Worm (Caenorhabditis elegans): Measurements from ENCODE around the gene srh-279.

The srh-279 gene

DNA sequence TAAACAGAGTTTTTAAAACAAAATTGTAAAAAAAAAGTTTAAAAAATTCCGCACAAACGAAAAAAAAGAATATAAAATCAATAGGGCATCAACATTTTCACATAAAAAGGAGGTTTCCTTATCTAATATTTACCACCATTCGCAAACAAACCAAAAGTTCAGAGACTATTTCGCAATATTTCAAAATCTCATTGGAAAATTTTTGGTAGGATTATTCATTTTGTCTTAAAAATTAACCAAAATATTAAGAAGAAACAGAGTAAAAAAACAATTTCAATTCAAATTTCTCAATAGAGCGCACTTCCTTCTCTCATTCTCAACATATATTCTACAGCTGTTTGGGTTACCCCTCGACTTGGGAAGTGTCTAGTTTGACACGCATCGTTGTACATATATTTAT, 32.1 kb upstream of the srh-279 start:
- TF ChIP-seq swsn-7 (tag; optimal IDR thresholded peaks at IDR 0.05) (no peak), lir-3 (tag; optimal IDR thresholded peaks at IDR 0.05; ENCODE audit: poor library complexity) (no peak), lsy-2 (tag; optimal IDR thresholded peaks at IDR 0.05) (no peak), ceh-88 (GFP tag; IDR thresholded peaks at IDR 0.05) (no peak), lin-35 (GFP tag; optimal IDR thresholded peaks at IDR 0.05) (no peak), ztf-4 (tag; optimal IDR thresholded peaks at IDR 0.05) (no peak), nhr-77 (tag; optimal IDR thresholded peaks at IDR 0.05) (no peak), zip-4 (GFP tag; optimal IDR thresholded peaks at IDR 0.05) (peak; percentile 79), egl-27 (tag; optimal IDR thresholded peaks at IDR 0.05) (no peak), nhr-85 (tag) (no peak), skn-1 (tag; optimal IDR thresholded peaks at IDR 0.05) (peak; percentile 2), dpl-1 (GFP tag; optimal IDR thresholded peaks at IDR 0.05) (no peak), nhr-71 (tag; optimal IDR thresholded peaks at IDR 0.05) (no peak), F16B12.6 (tag; optimal IDR thresholded peaks at IDR 0.05) (no peak), zag-1 (tag; optimal IDR thresholded peaks at IDR 0.05) (no peak), elt-2 (tag; optimal IDR thresholded peaks at IDR 0.05) (peak; percentile 24), efl-1 (optimal IDR thresholded peaks at IDR 0.05) (peak in 1 of 2 experiments; percentile 9), efl-1 (GFP tag; optimal IDR thresholded peaks at IDR 0.05 in 1 of 2) (peak in 1 of 2 experiments; percentile 4), nhr-12 (tag; optimal IDR thresholded peaks at IDR 0.05) (no peak), snpc-4 (tag; optimal IDR thresholded peaks at IDR 0.05) (peak; percentile 2)

DNA sequence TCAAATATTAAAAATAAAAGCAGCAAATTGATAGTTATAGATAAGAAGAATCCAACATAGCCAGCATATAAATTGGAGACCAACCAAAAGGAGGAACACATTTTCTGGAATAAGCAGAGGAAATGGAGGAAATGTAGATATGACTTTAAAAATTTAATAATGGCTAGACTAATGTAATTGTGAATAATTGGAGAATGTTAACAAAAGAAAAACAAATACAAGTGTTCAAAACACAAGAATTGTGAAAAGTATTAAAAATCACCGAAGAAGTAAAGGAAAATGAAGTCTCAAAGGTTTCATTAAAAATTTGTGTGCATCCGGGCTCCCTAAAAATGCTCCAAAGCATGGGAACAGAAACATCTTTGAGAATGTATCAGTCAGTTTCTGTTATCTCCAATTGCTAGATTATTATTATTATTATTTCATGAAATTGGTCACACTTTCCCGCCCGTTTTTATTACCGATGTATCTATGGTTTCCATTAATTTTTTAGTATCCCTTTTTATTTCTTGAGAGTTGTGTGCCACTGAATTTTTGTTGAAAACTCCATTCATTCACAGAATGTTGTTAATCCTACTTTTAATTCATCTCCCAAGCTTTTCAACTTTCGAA, 30.0 kb upstream of the srh-279 start, which contains the start of the genes str-109 and F10A3.11:
str-109 (minus strand) TSS at position 101 of the 612 bp plus-strand sequence.
F10A3.11 (plus strand) TSS at position 562 of the 612 bp plus-strand sequence.
- TF ChIP-seq swsn-7 (tag; optimal IDR thresholded peaks at IDR 0.05) (no peak), nhr-12 (tag; optimal IDR thresholded peaks at IDR 0.05) (no peak), elt-2 (tag; optimal IDR thresholded peaks at IDR 0.05) (no peak), aly-2 (tag; optimal IDR thresholded peaks at IDR 0.05) (no peak), nhr-77 (tag; optimal IDR thresholded peaks at IDR 0.05) (no peak), fkh-8 (tag; optimal IDR thresholded peaks at IDR 0.05) (no peak), hpl-2 (GFP tag; optimal IDR thresholded peaks at IDR 0.05) (no peak)

DNA sequence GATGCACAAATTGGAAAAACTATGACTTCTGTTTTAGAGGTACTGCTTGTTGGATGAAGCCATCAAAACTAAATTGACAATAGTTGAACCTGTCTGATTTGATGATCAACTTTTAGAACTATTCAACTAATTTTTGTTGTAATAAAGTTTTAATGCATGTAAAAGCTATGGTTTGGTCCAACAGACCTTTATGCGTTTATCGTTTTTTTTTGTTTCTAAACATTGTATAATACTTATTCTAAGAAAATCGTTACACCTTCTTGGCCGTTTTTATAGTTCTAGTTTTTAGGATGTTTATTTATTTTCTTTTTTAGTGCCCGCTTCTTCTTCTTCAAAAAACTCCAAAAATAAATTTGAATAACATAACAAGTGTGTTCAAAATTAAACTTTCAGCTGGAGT, 28.5 kb upstream of the srh-279 start, which contains the start of gene F10A3.12:
F10A3.12 (plus strand) TSS at position 301 of the 400 bp plus-strand sequence.
- TF ChIP-seq mep-1 (tag; optimal IDR thresholded peaks at IDR 0.05) (no peak), ceh-63 (GFP tag; optimal IDR thresholded peaks at IDR 0.05) (no peak), unc-30 (tag; optimal IDR thresholded peaks at IDR 0.05) (no peak), elt-3 (tag; optimal IDR thresholded peaks at IDR 0.05) (no peak), ets-5 (GFP tag; IDR thresholded peaks at IDR 0.05) (no peak), elt-2 (tag; optimal IDR thresholded peaks at IDR 0.05) (no peak), efl-1 (optimal IDR thresholded peaks at IDR 0.05) (no peak), efl-1 (GFP tag; optimal IDR thresholded peaks at IDR 0.05 in 1 of 2) (no peak), nhr-19 (GFP tag; conservative IDR thresholded peaks at IDR 0.05) (no peak), unc-130 (tag; optimal IDR thresholded peaks at IDR 0.05) (no peak), fkh-8 (tag; optimal IDR thresholded peaks at IDR 0.05) (no peak), fkh-4 (tag; optimal IDR thresholded peaks at IDR 0.05; ENCODE audit: borderline replicate concordance) (no peak), nhr-20 (tag; optimal IDR thresholded peaks at IDR 0.05) (no peak)

DNA sequence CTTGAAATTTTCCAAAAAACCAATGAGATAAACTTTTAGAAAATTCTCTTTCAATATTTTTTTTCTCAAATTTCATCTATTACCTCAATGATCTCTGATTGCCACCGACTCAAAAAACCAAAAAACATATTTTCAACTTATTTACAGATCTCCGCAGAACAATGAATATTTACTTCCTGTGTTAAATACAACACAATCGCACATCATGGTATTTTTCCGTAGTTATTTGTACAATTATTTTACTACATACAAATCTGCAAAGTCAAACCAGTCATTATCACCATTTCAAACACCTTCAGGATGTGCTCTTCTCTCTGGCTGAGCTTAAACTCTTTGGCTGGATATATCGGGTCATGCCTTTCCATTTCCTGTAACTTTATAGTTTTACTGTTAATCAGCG, 26.3 kb upstream of the srh-279 start, which contains the start of gene str-108:
str-108 (plus strand) TSS at position 301 of the 400 bp plus-strand sequence.
- TF ChIP-seq nhr-19 (GFP tag; conservative IDR thresholded peaks at IDR 0.05): no peak
- no peak for TF ChIP-seq unc-30 (tag; optimal IDR thresholded peaks at IDR 0.05)
- TF ChIP-seq ceh-63 (GFP tag; optimal IDR thresholded peaks at IDR 0.05): no peak
- TF ChIP-seq nhr-90 (tag; optimal IDR thresholded peaks at IDR 0.05; ENCODE audit: poor library complexity): no peak
- TF ChIP-seq unc-86 (tag; optimal IDR thresholded peaks at IDR 0.05): no peak
- no peak for TF ChIP-seq lir-3 (tag; optimal IDR thresholded peaks at IDR 0.05; ENCODE audit: poor library complexity)
- no peak for TF ChIP-seq lin-35 (GFP tag; optimal IDR thresholded peaks at IDR 0.05)
- TF ChIP-seq ets-5 (GFP tag; IDR thresholded peaks at IDR 0.05): no peak
- TF ChIP-seq unc-130 (tag; optimal IDR thresholded peaks at IDR 0.05): no peak
- TF ChIP-seq ces-1 (GFP tag; optimal IDR thresholded peaks at IDR 0.05): no peak
- TF ChIP-seq hpl-2 (GFP tag; optimal IDR thresholded peaks at IDR 0.05): no peak
- no peak for TF ChIP-seq nhr-84 (tag; optimal IDR thresholded peaks at IDR 0.05)
- TF ChIP-seq pax-3 (tag; optimal IDR thresholded peaks at IDR 0.05): no peak
